Fruit fly (Drosophila melanogaster): ENCODE data around the gene Acp62F.

The Acp62F gene

dm6 chr3L:2739450-2739849 lies at the start of gene Acp62F:
Acp62F (plus strand) TSS chr3L:2739750.
- TF ChIP-seq CTCF (optimal IDR thresholded peaks at IDR 0.05) (no peak), CG8478 (optimal IDR thresholded peaks at IDR 0.05) (no peak)

dm6 chr3L:2702474-2702873 lies 37.1 kb upstream of the Acp62F start:
- no peak for TF ChIP-seq CG8478 (optimal IDR thresholded peaks at IDR 0.05)
- TF ChIP-seq CTCF (optimal IDR thresholded peaks at IDR 0.05), result no peak

- no peak for TF ChIP-seq CTCF (optimal IDR thresholded peaks at IDR 0.05)
- no peak for TF ChIP-seq CG8478 (optimal IDR thresholded peaks at IDR 0.05)
Measured at dm6 chr3L:2711462-2712040, 28.0 kb upstream of the Acp62F start, which contains the start of gene Fife. Fife (minus strand) TSS chr3L:2711690.

dm6 chr3L:2712598-2713216 lies 26.8 kb upstream of the Acp62F start:
- TF ChIP-seq CTCF (optimal IDR thresholded peaks at IDR 0.05) (no peak), CG8478 (optimal IDR thresholded peaks at IDR 0.05) (no peak)

dm6 chr3L:2727023-2727422 lies 12.5 kb upstream of the Acp62F start:
- TF ChIP-seq CG8478 (optimal IDR thresholded peaks at IDR 0.05), result no peak
- TF ChIP-seq CTCF (optimal IDR thresholded peaks at IDR 0.05), result no peak

dm6 chr3L:2730911-2731310 lies 8.6 kb upstream of the Acp62F start:
- TF ChIP-seq CTCF (optimal IDR thresholded peaks at IDR 0.05) (no peak), CG8478 (optimal IDR thresholded peaks at IDR 0.05) (no peak)

dm6 chr3L:2733208-2733607 lies 6.3 kb upstream of the Acp62F start:
- TF ChIP-seq CTCF (optimal IDR thresholded peaks at IDR 0.05) (no peak), CG8478 (optimal IDR thresholded peaks at IDR 0.05) (no peak)

- no peak for TF ChIP-seq CTCF (optimal IDR thresholded peaks at IDR 0.05)
- TF ChIP-seq CG8478 (optimal IDR thresholded peaks at IDR 0.05), result no peak
Measured at dm6 chr3L:2734363-2735160, 5.0 kb upstream of the Acp62F start.

- TF ChIP-seq CTCF (optimal IDR thresholded peaks at IDR 0.05) (peak in 1 of 2 experiments; percentile 55), CG8478 (optimal IDR thresholded peaks at IDR 0.05) (no peak)
Measured at dm6 chr3L:2743755-2744154, 4.2 kb downstream of the Acp62F start.

- TF ChIP-seq CTCF (optimal IDR thresholded peaks at IDR 0.05) (no peak), CG8478 (optimal IDR thresholded peaks at IDR 0.05) (no peak)
Measured at dm6 chr3L:2744963-2745362, 5.4 kb downstream of the Acp62F start.

dm6 chr3L:2745698-2746410 lies 6.3 kb downstream of the Acp62F start:
- no peak for TF ChIP-seq CG8478 (optimal IDR thresholded peaks at IDR 0.05)
- no peak for TF ChIP-seq CTCF (optimal IDR thresholded peaks at IDR 0.05)

dm6 chr3L:2748359-2748758 lies 8.8 kb downstream of the Acp62F start:
- no peak for TF ChIP-seq CG8478 (optimal IDR thresholded peaks at IDR 0.05)

dm6 chr3L:2762122-2762521 lies 22.6 kb downstream of the Acp62F start:
- no peak for TF ChIP-seq CG8478 (optimal IDR thresholded peaks at IDR 0.05)
- TF ChIP-seq CTCF (optimal IDR thresholded peaks at IDR 0.05), result no peak

- TF ChIP-seq CTCF (optimal IDR thresholded peaks at IDR 0.05), result no peak
- no peak for TF ChIP-seq CG8478 (optimal IDR thresholded peaks at IDR 0.05)
Measured at dm6 chr3L:2763762-2764161, 24.2 kb downstream of the Acp62F start.

dm6 chr3L:2765013-2765738 lies 25.6 kb downstream of the Acp62F start:
- TF ChIP-seq CG8478 (optimal IDR thresholded peaks at IDR 0.05) (no peak), CTCF (optimal IDR thresholded peaks at IDR 0.05) (no peak)
